Worm (Caenorhabditis elegans): ENCODE data around the gene inft-2.

- TF ChIP-seq elt-1 (tag; optimal IDR thresholded peaks at IDR 0.05) (no peak), unc-62 (GFP tag; optimal IDR thresholded peaks at IDR 0.05) (no peak), F13H6.1 (tag; optimal IDR thresholded peaks at IDR 0.05) (no peak), aly-2 (tag; optimal IDR thresholded peaks at IDR 0.05) (no peak), R02D3.7 (tag; optimal IDR thresholded peaks at IDR 0.05) (no peak), unc-39 (tag; optimal IDR thresholded peaks at IDR 0.05) (no peak), nhr-11 (tag; optimal IDR thresholded peaks at IDR 0.05) (no peak)
Observed at ce11 chrV:13000068-13000467, 2.0 kb upstream of the inft-2 start.

Data from whole organism, L2 larva.